Worm (Caenorhabditis elegans): ENCODE results near the gene C24A3.9.

Gene C24A3.9

DNA sequence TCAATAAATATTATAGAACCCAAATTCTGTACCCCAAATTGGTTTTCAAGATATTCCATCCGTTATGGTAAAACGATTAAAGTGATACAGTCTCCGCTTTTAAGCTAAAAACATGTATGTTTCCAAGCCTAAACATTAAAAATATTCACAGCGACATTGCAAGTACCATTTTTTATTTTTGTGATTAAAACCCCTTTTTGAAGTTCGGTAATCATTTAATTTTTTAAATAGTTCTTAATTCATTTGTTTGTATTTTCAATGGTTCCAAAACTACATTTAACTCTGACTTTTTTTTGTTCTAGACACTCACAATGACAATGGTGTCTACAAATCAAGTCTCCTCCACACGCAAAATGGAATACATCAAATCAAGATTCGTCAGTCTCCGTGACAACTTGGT is 5.1 kb upstream of the C24A3.9 start, which contains the start of gene T25B6.4:
Gene T25B6.4, plus strand, starts transcription at position 301 of the 400 bp plus-strand sequence.
- no peak for TF ChIP-seq ceh-13 (GFP tag; optimal IDR thresholded peaks at IDR 0.05)
- no peak for TF ChIP-seq F13C5.2 (tag; optimal IDR thresholded peaks at IDR 0.05)
- TF ChIP-seq ceh-36 (tag; optimal IDR thresholded peaks at IDR 0.05), result no peak
- TF ChIP-seq scrt-1 (GFP tag; IDR thresholded peaks at IDR 0.05), result no peak
- no peak for TF ChIP-seq hmg-4 (GFP tag; optimal IDR thresholded peaks at IDR 0.05)
- TF ChIP-seq sea-1 (GFP tag; conservative IDR thresholded peaks at IDR 0.05), result no peak
- no peak for TF ChIP-seq B0310.2 (tag; optimal IDR thresholded peaks at IDR 0.05)
- no peak for TF ChIP-seq ama-1 (optimal IDR thresholded peaks at IDR 0.05)
- no peak for TF ChIP-seq tbx-11 (GFP tag; IDR thresholded peaks at IDR 0.05)

DNA sequence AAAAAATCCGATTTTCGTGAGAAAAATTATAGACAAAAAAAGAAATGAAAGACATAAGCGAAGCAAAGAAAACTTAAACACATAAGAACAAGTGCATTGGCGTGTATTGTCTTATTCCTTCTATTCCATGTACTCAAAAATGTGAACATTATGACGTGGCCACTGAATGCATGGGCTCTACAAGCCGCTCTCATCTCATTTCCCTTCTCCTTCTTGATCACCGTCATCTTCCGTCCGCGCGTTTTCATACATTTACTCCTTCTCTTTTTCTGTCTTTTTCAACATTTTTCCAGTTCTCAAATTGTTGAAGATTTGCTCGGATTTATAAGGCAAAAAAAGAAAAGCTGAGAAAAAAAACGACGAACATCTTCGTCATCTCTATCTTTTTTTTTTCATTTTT is 4.1 kb upstream of the C24A3.9 start:
- TF ChIP-seq flt-1 (GFP tag; IDR thresholded peaks at IDR 0.05), result no peak
- TF ChIP-seq tbx-11 (GFP tag; IDR thresholded peaks at IDR 0.05), result no peak
- TF ChIP-seq sea-1 (GFP tag; conservative IDR thresholded peaks at IDR 0.05), result no peak

DNA sequence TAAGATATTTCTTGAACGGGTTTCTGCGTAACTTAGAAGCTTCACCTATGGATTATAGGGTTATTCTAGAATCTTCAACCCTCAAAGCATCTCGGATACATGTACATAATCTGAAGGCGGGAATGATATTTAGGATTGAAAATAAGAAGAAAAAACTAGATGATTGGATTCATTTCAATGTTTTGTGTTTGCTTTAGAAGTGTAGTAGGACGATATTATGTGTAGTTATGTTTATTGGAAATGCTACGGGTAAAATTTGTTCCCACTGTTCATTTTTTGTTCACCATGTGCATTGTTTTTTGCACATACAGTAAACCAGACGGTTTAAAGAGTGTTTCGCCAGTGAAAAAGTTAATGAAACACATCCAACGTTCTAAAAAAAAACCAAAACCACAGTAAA is 1.2 kb upstream of the C24A3.9 start:
- no peak for TF ChIP-seq hmg-4 (GFP tag; optimal IDR thresholded peaks at IDR 0.05)
- TF ChIP-seq ceh-36 (tag; optimal IDR thresholded peaks at IDR 0.05), result no peak
- TF ChIP-seq scrt-1 (GFP tag; IDR thresholded peaks at IDR 0.05), result no peak
- no peak for TF ChIP-seq ama-1 (optimal IDR thresholded peaks at IDR 0.05)
- no peak for TF ChIP-seq sea-1 (GFP tag; conservative IDR thresholded peaks at IDR 0.05)
- TF ChIP-seq flt-1 (GFP tag; IDR thresholded peaks at IDR 0.05), result no peak
- TF ChIP-seq hmbx-1 (tag; optimal IDR thresholded peaks at IDR 0.05), result no peak
- TF ChIP-seq hnd-1 (tag; optimal IDR thresholded peaks at IDR 0.05), result no peak
- TF ChIP-seq B0310.2 (tag; optimal IDR thresholded peaks at IDR 0.05), result no peak
- TF ChIP-seq ets-7 (tag; optimal IDR thresholded peaks at IDR 0.05), result no peak
- TF ChIP-seq pes-1 (GFP tag; IDR thresholded peaks at IDR 0.05), result no peak
- no peak for TF ChIP-seq tbx-11 (GFP tag; IDR thresholded peaks at IDR 0.05)
- TF ChIP-seq aly-1 (tag; optimal IDR thresholded peaks at IDR 0.05), result no peak
- TF ChIP-seq tbx-37 (GFP tag; conservative IDR thresholded peaks at IDR 0.05), result no peak
- TF ChIP-seq F13C5.2 (tag; optimal IDR thresholded peaks at IDR 0.05), result no peak
- TF ChIP-seq tra-4 (tag; optimal IDR thresholded peaks at IDR 0.05), result no peak
- no peak for TF ChIP-seq ceh-13 (GFP tag; optimal IDR thresholded peaks at IDR 0.05)

DNA sequence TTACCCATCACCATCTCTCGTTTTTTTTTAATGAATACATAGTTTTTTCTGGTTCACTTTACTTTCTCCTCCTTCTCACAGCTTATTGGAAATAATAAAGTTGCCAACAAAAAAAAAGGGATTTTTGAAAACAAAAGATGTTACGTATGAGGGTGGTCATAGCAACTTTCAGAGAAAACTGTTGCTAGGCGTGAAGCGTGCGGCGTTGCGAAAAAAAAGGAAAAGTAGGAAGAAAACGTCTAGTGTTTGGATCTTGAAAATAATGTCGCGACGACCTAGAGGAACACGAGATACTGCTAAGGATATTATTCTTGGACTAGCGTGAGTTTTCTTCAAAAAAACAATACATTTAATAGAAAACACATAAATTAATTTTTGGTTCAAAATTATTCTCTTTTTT is 11.5 kb downstream of the C24A3.9 start, which contains the start of gene C24A3.1:
Gene C24A3.1, plus strand, starts transcription at position 263 of the 400 bp plus-strand sequence.
- TF ChIP-seq hnd-1 (tag; optimal IDR thresholded peaks at IDR 0.05), result no peak
- no peak for TF ChIP-seq tra-4 (tag; optimal IDR thresholded peaks at IDR 0.05)
- no peak for TF ChIP-seq ceh-36 (tag; optimal IDR thresholded peaks at IDR 0.05)
- TF ChIP-seq tbx-11 (GFP tag; IDR thresholded peaks at IDR 0.05), result no peak
- TF ChIP-seq pes-1 (GFP tag; IDR thresholded peaks at IDR 0.05), result no peak
- no peak for TF ChIP-seq ceh-13 (GFP tag; optimal IDR thresholded peaks at IDR 0.05)
- no peak for TF ChIP-seq sea-1 (GFP tag; conservative IDR thresholded peaks at IDR 0.05)
- TF ChIP-seq flt-1 (GFP tag; IDR thresholded peaks at IDR 0.05), result no peak
- TF ChIP-seq tbx-37 (GFP tag; conservative IDR thresholded peaks at IDR 0.05), result no peak
- TF ChIP-seq scrt-1 (GFP tag; IDR thresholded peaks at IDR 0.05), result no peak
- no peak for TF ChIP-seq hmbx-1 (tag; optimal IDR thresholded peaks at IDR 0.05)
- TF ChIP-seq aly-1 (tag; optimal IDR thresholded peaks at IDR 0.05), result no peak
- TF ChIP-seq hmg-4 (GFP tag; optimal IDR thresholded peaks at IDR 0.05), result no peak
- no peak for TF ChIP-seq B0310.2 (tag; optimal IDR thresholded peaks at IDR 0.05)
- no peak for TF ChIP-seq F13C5.2 (tag; optimal IDR thresholded peaks at IDR 0.05)
- TF ChIP-seq ama-1 (optimal IDR thresholded peaks at IDR 0.05), result no peak

DNA sequence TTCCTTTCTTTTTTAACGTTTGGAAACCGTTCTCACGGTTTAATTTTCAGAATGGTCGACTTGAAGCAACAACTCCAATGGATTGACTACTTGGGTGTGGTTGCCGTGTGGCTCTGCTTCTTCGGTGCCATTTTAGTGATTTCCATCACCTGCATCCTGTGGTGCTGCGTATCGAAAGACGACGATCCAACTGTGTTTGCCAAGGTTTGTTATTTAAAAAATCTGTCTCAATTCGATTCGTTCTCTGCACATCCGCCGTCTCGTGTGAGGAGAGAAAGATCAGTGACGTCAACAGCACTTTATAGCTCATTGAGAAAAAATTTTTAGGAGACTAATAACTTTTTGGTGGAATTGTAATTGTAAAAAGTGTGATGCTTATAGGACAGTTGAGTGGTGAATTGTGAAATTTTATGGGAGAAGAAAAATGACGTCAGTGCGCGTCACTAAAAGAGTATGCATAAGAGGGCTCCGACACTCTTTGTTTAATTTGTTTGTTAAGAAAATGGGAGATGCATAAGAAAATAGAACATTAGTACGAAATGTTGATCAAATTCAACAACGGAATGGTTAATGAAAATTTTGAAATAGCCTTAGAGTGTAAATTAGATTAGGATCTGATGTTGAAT is 12.8 kb downstream of the C24A3.9 start, which contains the start of gene C24A3.2:
Gene C24A3.2, plus strand, starts transcription at position 51 of the 626 bp plus-strand sequence.
- TF ChIP-seq ceh-13 (GFP tag; optimal IDR thresholded peaks at IDR 0.05) (no peak), sea-1 (GFP tag; conservative IDR thresholded peaks at IDR 0.05) (no peak), tra-4 (tag; optimal IDR thresholded peaks at IDR 0.05) (no peak), tbx-11 (GFP tag; IDR thresholded peaks at IDR 0.05) (no peak), hmbx-1 (tag; optimal IDR thresholded peaks at IDR 0.05) (no peak), tbx-37 (GFP tag; conservative IDR thresholded peaks at IDR 0.05) (no peak), pes-1 (GFP tag; IDR thresholded peaks at IDR 0.05) (no peak), ceh-36 (tag; optimal IDR thresholded peaks at IDR 0.05) (no peak), aly-1 (tag; optimal IDR thresholded peaks at IDR 0.05) (no peak), ets-7 (tag; optimal IDR thresholded peaks at IDR 0.05) (no peak), scrt-1 (GFP tag; IDR thresholded peaks at IDR 0.05) (no peak), flt-1 (GFP tag; IDR thresholded peaks at IDR 0.05) (no peak), hnd-1 (tag; optimal IDR thresholded peaks at IDR 0.05) (no peak), hmg-4 (GFP tag; optimal IDR thresholded peaks at IDR 0.05) (no peak), ama-1 (optimal IDR thresholded peaks at IDR 0.05) (no peak), F13C5.2 (tag; optimal IDR thresholded peaks at IDR 0.05) (no peak)

DNA sequence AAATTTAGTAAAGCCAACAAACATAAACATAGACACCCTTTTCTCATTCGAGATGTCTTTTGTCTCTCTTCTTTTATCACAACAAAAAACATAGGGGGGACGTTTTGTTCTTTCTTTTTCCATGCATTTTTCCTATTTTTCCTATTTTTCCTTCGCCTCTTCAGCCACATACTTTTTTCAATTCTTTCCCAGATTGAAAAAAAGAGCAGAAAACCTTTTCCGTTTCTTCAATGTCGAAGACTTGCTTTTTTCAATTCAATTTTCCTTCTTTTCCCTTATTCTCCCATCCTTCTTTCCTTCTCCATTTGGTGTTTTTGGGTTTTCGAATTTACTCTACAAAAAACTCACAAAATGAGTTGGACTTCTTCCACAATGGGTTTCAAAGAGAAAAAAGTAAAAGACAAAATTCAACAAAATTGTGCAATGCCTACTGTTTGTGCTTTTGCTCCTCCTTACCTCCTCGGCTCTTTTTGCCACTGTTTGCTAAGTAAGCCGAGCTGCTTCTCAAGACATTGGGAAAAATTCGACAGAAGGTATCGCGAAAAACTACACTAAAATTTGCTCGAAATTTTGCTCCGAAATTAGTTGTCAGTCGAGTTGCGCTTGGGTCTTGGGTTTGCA is 13.7 kb downstream of the C24A3.9 start:
- no peak for TF ChIP-seq scrt-1 (GFP tag; IDR thresholded peaks at IDR 0.05)
- no peak for TF ChIP-seq ceh-36 (tag; optimal IDR thresholded peaks at IDR 0.05)
- TF ChIP-seq hnd-1 (tag; optimal IDR thresholded peaks at IDR 0.05), result no peak
- no peak for TF ChIP-seq ama-1 (optimal IDR thresholded peaks at IDR 0.05)
- TF ChIP-seq flt-1 (GFP tag; IDR thresholded peaks at IDR 0.05), result no peak
- no peak for TF ChIP-seq aly-1 (tag; optimal IDR thresholded peaks at IDR 0.05)
- no peak for TF ChIP-seq tbx-37 (GFP tag; conservative IDR thresholded peaks at IDR 0.05)
- TF ChIP-seq hmg-4 (GFP tag; optimal IDR thresholded peaks at IDR 0.05), result no peak
- TF ChIP-seq ets-7 (tag; optimal IDR thresholded peaks at IDR 0.05), result no peak

DNA sequence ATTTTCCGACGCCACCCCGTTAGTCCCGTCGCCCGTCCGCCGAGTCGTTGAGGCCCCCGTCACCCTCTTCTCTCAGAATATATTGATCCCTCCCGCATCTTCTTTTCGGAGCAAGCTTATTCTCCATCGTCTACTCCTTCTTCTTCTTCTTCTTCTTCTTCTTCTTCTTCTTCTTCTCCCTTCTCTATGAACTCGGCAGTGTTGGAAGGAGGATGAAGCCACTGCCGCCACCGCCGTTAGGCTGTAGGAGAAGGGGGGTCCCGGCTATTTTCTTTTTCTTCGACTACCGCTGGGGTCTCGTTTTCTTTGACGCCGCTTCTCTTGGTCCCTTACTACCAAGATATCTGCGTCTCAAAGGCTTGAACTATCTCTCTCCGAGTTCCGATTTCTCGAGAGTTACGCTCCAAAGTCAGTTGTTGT is 14.8 kb downstream of the C24A3.9 start:
- TF ChIP-seq ets-7 (tag; optimal IDR thresholded peaks at IDR 0.05) (no peak), F13C5.2 (tag; optimal IDR thresholded peaks at IDR 0.05) (peak; percentile 32), hmg-4 (GFP tag; optimal IDR thresholded peaks at IDR 0.05) (peak; percentile 22), tra-4 (tag; optimal IDR thresholded peaks at IDR 0.05) (no peak)

All from whole organism, early embryonic.